Fruit fly (Drosophila melanogaster) whole organism, wandering third instar larva: ENCODE measurements around the gene CG34030.
A peak's percentile ranks its signal among the peaks of the same experiment; 100 is the strongest.

Source experiments
- CG9705 ChIP-seq: fragments of 200-800 bp; sonication (Bioruptor generic); optimal IDR thresholded peaks from 2 replicates; lab custom pipeline; 2018; ENCODE audit warnings: missing biosample characterization, mild to moderate bottlenecking, missing genetic modification characterization
- CrebA ChIP-seq: fragments of 200-800 bp; sonication (Bioruptor generic); optimal IDR thresholded peaks from 2 replicates; lab custom pipeline; 2016; ENCODE audit warnings: missing biosample characterization, mild to moderate bottlenecking, missing genetic modification characterization, borderline replicate concordance
- Dfd ChIP-seq: fragments of >200 bp; optimal IDR thresholded peaks from 2 replicates; lab custom pipeline; 2017; ENCODE audit warnings: missing biosample characterization, missing genetic modification characterization
- Dif ChIP-seq: fragments of 200-275, 200-300 bp; sonication (Bioruptor generic); optimal IDR thresholded peaks from 2 replicates; lab custom pipeline; 2018; ENCODE audit warnings: missing biosample characterization, missing genetic modification characterization; ENCODE audit not compliant: partially characterized antibody
- GATAd ChIP-seq: sonication (Bioruptor generic); optimal IDR thresholded peaks from 2 replicates; lab custom pipeline; 2016; ENCODE audit warnings: missing biosample characterization, missing genetic modification characterization
- HLH106 ChIP-seq: fragments of 200-800 bp; optimal IDR thresholded peaks from 3 replicates; lab custom pipeline; 2019; ENCODE audit warnings: missing biosample characterization, mild to moderate bottlenecking, missing genetic modification characterization, moderate library complexity
- Hr78 ChIP-seq: fragments of >200 bp; optimal IDR thresholded peaks from 2 replicates; lab custom pipeline; 2017; ENCODE audit warnings: missing biosample characterization, missing genetic modification characterization
- Hr83 ChIP-seq: fragments of 200-300 bp; sonication (Bioruptor generic); optimal IDR thresholded peaks from 2 replicates; lab custom pipeline; 2016; ENCODE audit warnings: missing biosample characterization, mild to moderate bottlenecking, missing genetic modification characterization, moderate library complexity; ENCODE audit not compliant: poor library complexity, severe bottlenecking
- Jra ChIP-seq: sonication (Bioruptor generic); optimal IDR thresholded peaks from 2 replicates; lab custom pipeline; 2016; ENCODE audit warnings: missing biosample characterization, missing genetic modification characterization
- Mio ChIP-seq: sonication (Bioruptor generic); optimal IDR thresholded peaks from 2 replicates; lab custom pipeline; 2016; ENCODE audit warnings: missing biosample characterization, missing genetic modification characterization
- Myc ChIP-seq: fragments of >200 bp; optimal IDR thresholded peaks from 2 replicates; lab custom pipeline; 2017
- N ChIP-seq: fragments of >200 bp; optimal IDR thresholded peaks from 2 replicates; lab custom pipeline; 2018; ENCODE audit warnings: missing biosample characterization, missing external identifiers, missing genetic modification characterization
- OdsH ChIP-seq: fragments of 200-800 bp; sonication (Bioruptor generic); optimal IDR thresholded peaks from 2 replicates; lab custom pipeline; 2016; ENCODE audit warnings: missing biosample characterization, mild to moderate bottlenecking, missing genetic modification characterization
- Rel ChIP-seq, 2 experiments: fragments of 200-800 bp; sonication (Bioruptor generic) in 1 of 2; optimal IDR thresholded peaks; 2 replicates in 1 of 2; 3 replicates in 1 of 2; lab custom pipeline; 2016 to 2019; ENCODE audit warnings: mild to moderate bottlenecking in 2 of 2, missing biosample characterization in 2 of 2, missing genetic modification characterization in 2 of 2, moderate library complexity in 1 of 2
- Sp1 ChIP-seq: fragments of 200-800 bp; sonication (Bioruptor generic); optimal IDR thresholded peaks from 3 replicates; lab custom pipeline; 2019; ENCODE audit warnings: missing biosample characterization, mild to moderate bottlenecking, missing genetic modification characterization, moderate library complexity
- Vsx2 ChIP-seq: fragments of 200-300, 225-300 bp; sonication (Bioruptor generic); optimal IDR thresholded peaks from 2 replicates; lab custom pipeline; 2018; ENCODE audit warnings: missing biosample characterization, missing genetic modification characterization; ENCODE audit not compliant: partially characterized antibody
- br ChIP-seq: fragments of 200-800 bp; sonication (Bioruptor generic); optimal IDR thresholded peaks from 2 replicates; lab custom pipeline; 2016; ENCODE audit warnings: missing biosample characterization, missing genetic modification characterization
- brk ChIP-seq: fragments of 200-800 bp; sonication (Bioruptor generic); optimal IDR thresholded peaks from 2 replicates; lab custom pipeline; 2016; ENCODE audit warnings: missing biosample characterization, mild to moderate bottlenecking, missing genetic modification characterization
- dl ChIP-seq, 2 experiments: fragments of 175-275, 200-275 bp in 1 of 2; fragments of 200-275 bp in 1 of 2; sonication (Bioruptor generic); optimal IDR thresholded peaks; lab custom pipeline; 2018; ENCODE audit warnings: mild to moderate bottlenecking in 2 of 2, missing biosample characterization in 2 of 2, missing genetic modification characterization in 2 of 2, moderate library complexity in 2 of 2; ENCODE audit not compliant: partially characterized antibody in 2 of 2, insufficient read depth in 1 of 2
- dsf ChIP-seq: sonication (Bioruptor generic); optimal IDR thresholded peaks from 2 replicates; lab custom pipeline; 2016; ENCODE audit warnings: missing biosample characterization, missing genetic modification characterization, borderline replicate concordance
- ey ChIP-seq: fragments of 200-800 bp; sonication (Bioruptor generic); optimal IDR thresholded peaks from 2 replicates; lab custom pipeline; 2016; ENCODE audit warnings: missing biosample characterization, missing genetic modification characterization
- fru ChIP-seq: fragments of 200-800 bp; sonication (Bioruptor generic); optimal IDR thresholded peaks from 3 replicates; lab custom pipeline; 2016; ENCODE audit warnings: missing biosample characterization, mild to moderate bottlenecking, missing genetic modification characterization
- h ChIP-seq: fragments of 200-800 bp; sonication (Bioruptor generic); optimal IDR thresholded peaks from 3 replicates; lab custom pipeline; 2016; ENCODE audit warnings: missing biosample characterization, mild to moderate bottlenecking, missing genetic modification characterization
- jim ChIP-seq: fragments of 175-275, 200-325 bp; sonication (Bioruptor generic); optimal IDR thresholded peaks from 2 replicates; lab custom pipeline; 2016; ENCODE audit warnings: missing biosample characterization, mild to moderate bottlenecking, missing genetic modification characterization
- lola ChIP-seq: fragments of >200 bp; optimal IDR thresholded peaks from 2 replicates; lab custom pipeline; 2017; ENCODE audit warnings: missing biosample characterization, missing genetic modification characterization
- pan ChIP-seq: fragments of >200 bp; optimal IDR thresholded peaks from 2 replicates; lab custom pipeline; 2017
- psq ChIP-seq: fragments of 200-800 bp; sonication (Bioruptor generic); optimal IDR thresholded peaks from 3 replicates; lab custom pipeline; 2017; ENCODE audit warnings: missing biosample characterization, mild to moderate bottlenecking, missing genetic modification characterization, moderate library complexity
- sage ChIP-seq: fragments of 200-800 bp; sonication (Bioruptor generic); optimal IDR thresholded peaks from 2 replicates; lab custom pipeline; 2016; ENCODE audit warnings: missing biosample characterization, mild to moderate bottlenecking, missing genetic modification characterization
- sv ChIP-seq: fragments of 200-800 bp; sonication (Bioruptor generic); optimal IDR thresholded peaks from 3 replicates; lab custom pipeline; 2016; ENCODE audit warnings: missing biosample characterization, missing genetic modification characterization
- usp ChIP-seq: fragments of >200 bp; optimal IDR thresholded peaks from 2 replicates; lab custom pipeline; 2017; ENCODE audit warnings: missing biosample characterization, missing genetic modification characterization
- woc ChIP-seq: sonication (Bioruptor generic); optimal IDR thresholded peaks from 2 replicates; lab custom pipeline; 2016; ENCODE audit warnings: missing biosample characterization, mild to moderate bottlenecking, missing genetic modification characterization

Gene CG34030

DNA sequence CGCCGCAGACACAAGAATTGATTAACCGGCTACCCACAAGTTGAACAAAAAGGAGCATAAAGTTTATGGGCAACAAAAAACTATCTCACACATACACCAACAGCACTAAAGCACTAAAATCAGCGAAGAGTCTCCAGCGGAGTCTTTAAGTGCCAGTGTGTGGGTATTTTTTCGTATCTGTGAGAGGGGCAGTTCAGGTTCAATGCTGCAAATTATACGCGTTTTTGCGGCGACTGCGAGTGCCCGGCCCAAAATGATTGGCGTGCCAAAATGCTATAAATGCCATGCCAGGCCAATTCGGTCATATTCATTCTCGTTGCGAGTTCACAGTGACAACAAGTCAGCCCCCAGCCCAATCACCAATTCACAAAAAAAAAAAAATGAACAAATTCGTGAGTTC, 17.9 kb upstream of the CG34030 start, which contains the start of gene Cpr65Ec:
Gene Cpr65Ec, plus strand, starts transcription at position 301 of the 400 bp plus-strand sequence.
- TF ChIP-seq jim (GFP tag; lab: Kevin White, UChicago) (no peak), CG9705 (no peak), GATAd (no peak), Vsx2 (GFP tag; lab: Kevin White, UChicago) (no peak), Sp1 (no peak), ey (no peak), h (GFP tag; lab: Kevin White, UChicago) (no peak), OdsH (no peak), dsf (GFP tag; lab: Kevin White, UChicago) (no peak), psq (GFP tag; lab: Kevin White, UChicago) (no peak), N (GFP tag; lab: Kevin White, UChicago) (no peak), pan (no peak), woc (GFP tag; lab: Kevin White, UChicago) (no peak), Jra (GFP tag; lab: Kevin White, UChicago) (no peak), Myc (no peak), Hr83 (GFP tag; lab: Kevin White, UChicago) (no peak), sv (GFP tag; lab: Kevin White, UChicago) (no peak), br (GFP tag; lab: Kevin White, UChicago) (no peak), fru (no peak)

DNA sequence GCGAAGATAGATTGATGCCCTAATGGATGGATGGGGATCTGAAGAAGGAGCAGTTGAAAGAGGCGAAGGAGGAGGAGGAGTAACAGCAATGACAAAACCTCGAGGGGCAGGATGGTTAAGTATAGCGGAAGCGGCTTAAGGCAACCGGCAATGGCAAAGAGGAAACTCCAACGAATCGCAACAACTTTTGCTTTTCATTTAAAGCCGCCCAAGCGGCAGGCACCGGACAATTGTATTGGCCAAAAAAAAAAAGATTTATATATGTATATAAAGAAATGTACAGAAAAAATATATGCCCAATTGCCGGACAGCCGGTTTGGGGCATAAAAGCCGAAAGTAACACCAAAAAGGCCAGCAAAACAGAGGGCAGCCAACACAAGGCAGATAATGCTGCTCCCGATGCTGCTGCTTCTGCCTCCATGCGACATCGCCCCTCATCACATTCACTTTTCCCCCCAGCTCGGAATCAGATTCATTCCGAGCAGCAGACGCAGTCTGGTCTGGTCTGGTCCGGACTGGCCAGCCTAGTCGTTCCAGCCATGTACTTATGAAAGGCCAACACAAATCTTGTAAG, 16.4 kb upstream of the CG34030 start:
- TF ChIP-seq dsf (GFP tag; lab: Kevin White, UChicago), result no peak
- TF ChIP-seq Sp1, result no peak
- no peak for TF ChIP-seq GATAd
- no peak for TF ChIP-seq Hr78 (GFP tag; lab: Kevin White, UChicago)
- TF ChIP-seq Dif, result no peak
- TF ChIP-seq CrebA (GFP tag; lab: Kevin White, UChicago), result no peak
- no peak for TF ChIP-seq woc (GFP tag; lab: Kevin White, UChicago)
- TF ChIP-seq fru, result no peak
- no peak for TF ChIP-seq Rel (GFP tag; optimal IDR thresholded peaks at IDR 0.05; lab: Kevin White, UChicago)
- TF ChIP-seq Rel (tag; optimal IDR thresholded peaks at IDR 0.05; lab: Kevin White, UChicago), result no peak
- TF ChIP-seq sv (GFP tag; lab: Kevin White, UChicago), result no peak
- no peak for TF ChIP-seq Dfd
- no peak for TF ChIP-seq Mio (GFP tag; lab: Kevin White, UChicago)
- TF ChIP-seq, all 38 proteins: peak for 0

DNA sequence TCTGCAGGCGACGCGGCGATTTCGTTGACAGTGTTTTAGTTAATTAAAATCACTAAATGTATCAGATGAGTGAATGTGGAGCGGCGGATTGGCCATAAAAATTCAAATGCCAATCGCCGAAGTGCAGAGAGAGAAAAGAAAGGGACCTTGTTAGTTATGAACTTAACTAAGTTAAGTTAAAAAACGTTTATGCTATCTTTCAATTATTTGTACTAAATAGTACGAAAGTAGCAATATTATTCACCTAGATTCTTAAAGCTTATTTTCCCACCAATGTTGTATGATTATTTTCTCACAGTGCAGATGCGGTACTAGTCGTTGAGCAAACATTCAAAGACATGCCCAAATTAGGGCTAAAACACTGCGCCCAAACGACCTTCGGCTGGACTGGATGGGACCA, 15.7 kb upstream of the CG34030 start:
- TF ChIP-seq dl (GFP tag; optimal IDR thresholded peaks at IDR 0.05; lab: Kevin White, UChicago; ENCODE audit: insufficient read depth in 1 of 2, partially characterized antibody in 2 of 2) (no peak), HLH106 (tag; lab: Kevin White, UChicago) (peak; percentile 5), h (GFP tag; lab: Kevin White, UChicago) (peak; percentile 36), fru (peak; percentile 2), lola (GFP tag; lab: Kevin White, UChicago) (no peak)

- TF ChIP-seq Dfd (no peak), OdsH (no peak), GATAd (no peak), woc (GFP tag; lab: Kevin White, UChicago) (no peak), sage (no peak), fru (no peak), brk (GFP tag; lab: Kevin White, UChicago) (no peak), Hr78 (GFP tag; lab: Kevin White, UChicago) (no peak), Rel (GFP tag; optimal IDR thresholded peaks at IDR 0.05; lab: Kevin White, UChicago) (no peak), Rel (tag; optimal IDR thresholded peaks at IDR 0.05; lab: Kevin White, UChicago) (no peak)
These were observed 13.6 kb upstream of the CG34030 start, which contains the start of gene Cpr65Eb for dm6 chr3L:7088687-7089086. TSS of gene Cpr65Eb (minus strand) at chr3L:7088787.

- no peak for TF ChIP-seq dl (GFP tag; optimal IDR thresholded peaks at IDR 0.05; lab: Kevin White, UChicago; ENCODE audit: insufficient read depth in 1 of 2, partially characterized antibody in 2 of 2)
- TF ChIP-seq br (GFP tag; lab: Kevin White, UChicago), result no peak
- no peak for TF ChIP-seq CrebA (GFP tag; lab: Kevin White, UChicago)
- no peak for TF ChIP-seq Myc
- no peak for TF ChIP-seq usp (GFP tag; lab: Kevin White, UChicago)
- TF ChIP-seq brk (GFP tag; lab: Kevin White, UChicago), result no peak
- no peak for TF ChIP-seq fru
- no peak for TF ChIP-seq woc (GFP tag; lab: Kevin White, UChicago)
- TF ChIP-seq Hr83 (GFP tag; lab: Kevin White, UChicago), result no peak
- no peak for TF ChIP-seq HLH106 (tag; lab: Kevin White, UChicago)
- TF ChIP-seq Rel (GFP tag; optimal IDR thresholded peaks at IDR 0.05; lab: Kevin White, UChicago), result no peak
- TF ChIP-seq Rel (tag; optimal IDR thresholded peaks at IDR 0.05; lab: Kevin White, UChicago), result no peak
These were observed 12.3 kb upstream of the CG34030 start for dm6 chr3L:7087347-7087746.
